Worm (Caenorhabditis elegans) whole organism, L3 larva: ENCODE data around the gene str-57.

Experiments
- R02D3.7 ChIP-seq: fragments of 150-350 bp; optimal IDR thresholded peaks from 2 replicates; lab custom pipeline; 2014; ENCODE audit warnings: missing biosample characterization, missing genetic modification characterization
- ZK546.5 ChIP-seq: sonication (generic microtip); optimal IDR thresholded peaks from 2 replicates; lab custom pipeline; 2017; ENCODE audit warnings: missing biosample characterization, missing genetic modification characterization
- ama-1 ChIP-seq: fragments of 150-350 bp; optimal IDR thresholded peaks from 2 replicates; lab custom pipeline; 2018
- mdl-1 ChIP-seq: fragments of 150-350 bp; optimal IDR thresholded peaks from 2 replicates; lab custom pipeline; 2014; ENCODE audit warnings: missing biosample characterization, missing genetic modification characterization
- nhr-11 ChIP-seq: fragments of 150-350 bp; optimal IDR thresholded peaks from 2 replicates; lab custom pipeline; 2014; ENCODE audit warnings: missing biosample characterization, missing genetic modification characterization
- nhr-28 ChIP-seq: fragments of 150-350 bp; optimal IDR thresholded peaks from 2 replicates; lab custom pipeline; 2014; ENCODE audit warnings: missing biosample characterization, missing genetic modification characterization
- pha-4 ChIP-seq: fragments of 150-350 bp; optimal IDR thresholded peaks from 2 replicates; lab custom pipeline; 2014; ENCODE audit warnings: missing biosample characterization, missing genetic modification reagents, missing genetic modification characterization
- unc-62 ChIP-seq: fragments of 150-350 bp; sonication (generic microtip); optimal IDR thresholded peaks from 4 replicates; lab custom pipeline; 2014; ENCODE audit warnings: missing biosample characterization, missing genetic modification reagents, missing genetic modification characterization

DNA sequence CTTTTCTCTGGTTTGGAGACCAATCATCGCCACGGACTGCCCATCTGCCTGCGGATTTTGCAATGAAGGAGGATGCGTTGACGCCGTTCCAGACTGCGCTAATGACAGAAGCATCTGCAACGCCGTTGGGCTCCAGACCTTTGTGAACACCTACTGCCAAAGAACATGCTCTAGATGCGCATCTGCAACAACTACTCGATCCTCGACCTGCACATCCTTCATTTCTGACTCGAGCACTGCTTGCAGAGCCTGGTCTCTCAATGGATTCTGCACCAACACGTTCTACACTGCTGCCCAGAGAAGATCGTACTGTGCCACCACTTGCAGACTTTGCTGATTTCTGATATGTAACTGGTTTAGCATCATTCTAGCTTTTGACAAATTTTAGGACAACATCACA lies 30.1 kb downstream of the str-57 start:
- TF ChIP-seq unc-62 (GFP tag; lab: Kevin White, UChicago) = no peak
- no peak for TF ChIP-seq ZK546.5
- TF ChIP-seq ama-1 (lab: Kevin White, UChicago) = no peak
- TF ChIP-seq nhr-11 (tag; lab: Kevin White, UChicago) = no peak
- no peak for TF ChIP-seq pha-4 (tag; lab: Kevin White, UChicago)
- no peak for TF ChIP-seq R02D3.7 (tag; lab: Kevin White, UChicago)
- no peak for TF ChIP-seq nhr-28 (tag; lab: Kevin White, UChicago)
- no peak for TF ChIP-seq mdl-1
